Worm (Caenorhabditis elegans) whole organism, L4 larva: Measurements from ENCODE around the gene F56C9.10.
A peak's percentile ranks its signal among the peaks of the same experiment; 100 is the strongest.

Source experiments
- D1046.2 ChIP-seq: fragments of 200-800 bp; sonication (Bioruptor generic); IDR thresholded peaks from 2 replicates; pipeline ENCODE4 v1.3.6; 2022; ENCODE audit warnings: missing genetic modification characterization, missing compliant biosample characterization
- F26F4.8 ChIP-seq: fragments of 200-800 bp; sonication (Bioruptor generic); conservative IDR thresholded peaks from 2 replicates; pipeline ENCODE4 v1.3.6; 2022; ENCODE audit warnings: missing genetic modification characterization, missing compliant biosample characterization
- T20F7.1 ChIP-seq: fragments of 200-800 bp; sonication (Bioruptor generic); optimal IDR thresholded peaks from 2 replicates; lab custom pipeline; 2018; ENCODE audit warnings: mild to moderate bottlenecking, missing genetic modification characterization, missing compliant biosample characterization
- aha-1 ChIP-seq: fragments of 150-350 bp; peaks from one replicate; lab custom pipeline; 2014; ENCODE audit warnings: missing biosample characterization, missing genetic modification characterization
- aly-2 ChIP-seq: sonication (generic microtip); optimal IDR thresholded peaks from 2 replicates; lab custom pipeline; 2018; ENCODE audit warnings: missing biosample characterization, missing genetic modification characterization
- arid-1 ChIP-seq: fragments of 200-800 bp; sonication (Bioruptor generic); conservative IDR thresholded peaks from 2 replicates; pipeline ENCODE4 v1.3.6; 2022; ENCODE audit warnings: missing genetic modification reagents, missing genetic modification characterization, missing compliant biosample characterization
- ceh-28 ChIP-seq: fragments of 150-350 bp; optimal IDR thresholded peaks from 2 replicates; lab custom pipeline; 2014; ENCODE audit warnings: missing biosample characterization, missing genetic modification reagents, missing genetic modification characterization
- ceh-32 ChIP-seq: sonication (generic microtip); optimal IDR thresholded peaks from 2 replicates; lab custom pipeline; 2016; ENCODE audit warnings: mild to moderate bottlenecking, missing genetic modification characterization, missing compliant biosample characterization; ENCODE audit not compliant: poor library complexity
- cey-2 ChIP-seq: sonication (generic microtip); optimal IDR thresholded peaks from 3 replicates; lab custom pipeline; 2017; ENCODE audit warnings: missing genetic modification characterization, mild to moderate bottlenecking, missing compliant biosample characterization, antibody characterized with exemption, borderline replicate concordance; ENCODE audit not compliant: insufficient read depth
- lsy-2 ChIP-seq, 2 experiments: fragments of 150-350 bp in 1 of 2; sonication (generic microtip) in 1 of 2; optimal IDR thresholded peaks; 2 replicates each; lab custom pipeline; 2014 to 2017; ENCODE audit warnings: missing biosample characterization in 2 of 2, missing genetic modification characterization in 2 of 2
- madf-5 ChIP-seq, 2 experiments: fragments of 200-800 bp; sonication (Bioruptor generic); IDR thresholded peaks; 2 replicates each; pipeline ENCODE4 v1.3.6; 2022; ENCODE audit warnings: missing compliant biosample characterization in 2 of 2, missing genetic modification characterization in 2 of 2
- nhr-11 ChIP-seq: fragments of 150-350 bp; optimal IDR thresholded peaks from 2 replicates; lab custom pipeline; 2014; ENCODE audit warnings: missing biosample characterization, missing genetic modification characterization
- nhr-42 ChIP-seq: fragments of 200-800 bp; sonication (Bioruptor generic); IDR thresholded peaks from 2 replicates; pipeline ENCODE4 v1.3.6; 2022; ENCODE audit warnings: missing genetic modification characterization, missing compliant biosample characterization
- nhr-48 ChIP-seq: sonication (generic microtip); optimal IDR thresholded peaks from 2 replicates; lab custom pipeline; 2016; ENCODE audit warnings: mild to moderate bottlenecking, missing genetic modification characterization, missing compliant biosample characterization
- pha-4 ChIP-seq, 2 experiments: fragments of 150-350 bp in 1 of 2; fragments of 200-800 bp in 1 of 2; sonication (Bioruptor generic) in 1 of 2; IDR thresholded peaks in 1 of 2; optimal IDR thresholded peaks in 1 of 2; 2 replicates each; pipeline versions ENCODE4 v1.3.6 to Lab custom; 2014 to 2022; ENCODE audit warnings: missing genetic modification characterization in 2 of 2, missing genetic modification reagents in 2 of 2, missing biosample characterization in 1 of 2, missing compliant biosample characterization in 1 of 2
- php-3 ChIP-seq: fragments of 200-800 bp; sonication (Bioruptor generic); IDR thresholded peaks from 2 replicates; pipeline ENCODE4 v1.3.6; 2022; ENCODE audit warnings: missing genetic modification reagents, missing genetic modification characterization, missing compliant biosample characterization
- zfp-2 ChIP-seq: sonication (generic microtip); optimal IDR thresholded peaks from 2 replicates; lab custom pipeline; 2016; ENCODE audit warnings: mild to moderate bottlenecking, missing genetic modification characterization, missing compliant biosample characterization
- zip-2 ChIP-seq: fragments of 150-350 bp; optimal IDR thresholded peaks from 2 replicates; lab custom pipeline; 2014; ENCODE audit warnings: missing biosample characterization, missing genetic modification characterization
- ztf-11 ChIP-seq: fragments of 150-350 bp; optimal IDR thresholded peaks from 2 replicates; lab custom pipeline; 2014; ENCODE audit warnings: missing biosample characterization, missing genetic modification characterization

The F56C9.10 gene

ce11 chrIII:7287503-7287902 is 47.6 kb downstream of the F56C9.10 start, which contains the start of gene ykt-6:
Gene ykt-6, minus strand, starts transcription at chrIII:7287603.
- TF ChIP-seq aha-1 (tag; lab: Kevin White, UChicago) = peak; percentile 28
- TF ChIP-seq aly-2 = no peak

- TF ChIP-seq zfp-2 (tag; lab: Kevin White, UChicago) (no peak), php-3 (GFP tag; lab: Robert Waterston, UW) (no peak), nhr-42 (GFP tag; lab: Robert Waterston, UW) (no peak), ztf-11 (no peak), ceh-32 (tag; lab: Kevin White, UChicago) (no peak), lsy-2 (tag; optimal IDR thresholded peaks at IDR 0.05; lab: Kevin White, UChicago) (no peak), madf-5 (GFP tag; IDR thresholded peaks at IDR 0.05; lab: Robert Waterston, UW) (no peak), aha-1 (tag; lab: Kevin White, UChicago) (no peak), nhr-11 (no peak), D1046.2 (no peak), pha-4 (GFP tag; IDR thresholded peaks at IDR 0.05; lab: Robert Waterston, UW) (no peak), pha-4 (tag; optimal IDR thresholded peaks at IDR 0.05; lab: Kevin White, UChicago) (no peak), nhr-48 (tag; lab: Kevin White, UChicago) (no peak), F26F4.8 (no peak), zip-2 (tag; lab: Kevin White, UChicago) (no peak), cey-2 (tag; lab: Kevin White, UChicago) (no peak)
Observed at ce11 chrIII:7285783-7286182, 49.3 kb downstream of the F56C9.10 start, which contains the start of gene pho-5. Gene pho-5, minus strand, starts transcription at chrIII:7285883.

ce11 chrIII:7281179-7281578 is 53.9 kb downstream of the F56C9.10 start, which contains the start of gene B0361.3:
Gene B0361.3, plus strand, starts transcription at chrIII:7281462.
- TF ChIP-seq arid-1 (GFP tag; lab: Robert Waterston, UW) = no peak
- TF ChIP-seq ceh-28 (tag; lab: Kevin White, UChicago) = no peak
- TF ChIP-seq lsy-2 (tag; optimal IDR thresholded peaks at IDR 0.05; lab: Kevin White, UChicago) = peak in 1 of 2 experiments; percentile 62
- peak; percentile 80 for TF ChIP-seq T20F7.1
